Fruit fly (Drosophila melanogaster) S2 (cell line): ENCODE data around the gene Hn.

Source experiments
- CG8478 ChIP-seq: fragments of >200 bp; optimal IDR thresholded peaks from 2 replicates; lab custom pipeline; 2018
- CTCF ChIP-seq, 2 experiments: fragments of >200 bp; optimal IDR thresholded peaks; 2 replicates each; lab custom pipeline; 2018

Hn gene

DNA sequence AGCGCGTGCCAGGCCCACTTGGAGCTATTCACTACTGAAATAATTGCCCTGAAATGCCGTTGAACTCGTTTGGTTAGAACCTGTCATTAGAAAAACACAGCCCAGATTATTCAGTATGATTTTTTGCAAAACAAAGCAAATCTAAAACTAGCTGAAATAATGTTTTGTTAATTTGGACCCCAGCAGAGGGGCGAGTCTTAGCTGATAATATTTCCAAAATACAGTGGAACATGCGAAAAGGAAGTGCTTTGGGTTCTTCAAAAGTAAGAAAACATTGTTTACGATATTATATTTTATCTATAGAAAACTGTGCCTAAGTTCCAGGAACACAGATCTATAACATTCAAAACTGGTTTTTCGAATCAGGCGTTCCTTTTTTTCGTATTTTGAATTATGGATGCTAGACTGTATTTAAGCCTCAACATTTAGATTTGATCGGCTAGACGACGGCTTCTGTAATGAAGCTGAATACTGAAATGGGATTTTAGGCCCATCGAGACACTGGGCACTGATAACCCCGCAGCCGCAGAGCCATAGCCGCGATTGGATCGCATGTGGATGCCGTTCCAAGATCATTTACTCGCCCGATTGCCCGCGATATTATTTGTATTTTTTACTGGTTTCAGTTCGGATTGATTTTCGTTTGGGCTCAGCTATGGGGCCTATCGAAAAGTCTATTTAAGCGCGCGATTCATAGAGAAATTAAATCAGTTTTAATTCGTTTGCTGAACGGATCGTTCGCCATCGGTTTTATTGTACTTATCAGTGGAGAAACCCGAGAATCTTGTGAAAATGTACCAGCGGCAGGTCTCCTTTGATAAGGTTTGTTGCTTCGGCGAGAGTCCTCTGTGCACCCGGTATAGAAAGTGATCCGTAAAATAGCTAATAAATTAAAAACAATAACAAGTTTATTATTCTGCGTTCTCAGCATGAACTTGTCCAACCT is at the start of gene Hn:
Hn (plus strand) TSS at position 619 of the 946 bp plus-strand sequence.
- TF ChIP-seq CTCF (optimal IDR thresholded peaks at IDR 0.05; lab: Kevin White, UChicago) (no peak), CG8478 (no peak)

DNA sequence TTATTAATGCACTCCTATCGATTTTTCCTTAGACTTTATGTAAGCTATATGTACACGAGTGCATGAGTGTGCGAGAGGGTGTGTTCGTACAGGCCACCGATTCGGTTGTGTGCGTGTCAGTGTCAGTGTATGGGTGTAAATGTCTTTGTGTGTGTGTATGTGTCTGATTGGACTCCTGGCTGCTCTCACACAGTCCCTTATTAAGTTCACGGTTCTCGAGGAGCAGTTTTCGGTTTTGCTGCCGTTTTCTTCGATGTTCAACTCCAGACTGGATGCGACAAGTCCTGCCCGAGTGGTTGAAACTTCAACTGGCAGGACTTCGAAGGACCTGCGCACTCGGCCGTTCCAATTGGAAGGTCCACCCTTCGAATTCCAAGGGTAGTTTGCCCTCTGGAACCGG is 46.9 kb upstream of the Hn start:
- TF ChIP-seq CG8478 (no peak), CTCF (optimal IDR thresholded peaks at IDR 0.05; lab: Kevin White, UChicago) (no peak)

DNA sequence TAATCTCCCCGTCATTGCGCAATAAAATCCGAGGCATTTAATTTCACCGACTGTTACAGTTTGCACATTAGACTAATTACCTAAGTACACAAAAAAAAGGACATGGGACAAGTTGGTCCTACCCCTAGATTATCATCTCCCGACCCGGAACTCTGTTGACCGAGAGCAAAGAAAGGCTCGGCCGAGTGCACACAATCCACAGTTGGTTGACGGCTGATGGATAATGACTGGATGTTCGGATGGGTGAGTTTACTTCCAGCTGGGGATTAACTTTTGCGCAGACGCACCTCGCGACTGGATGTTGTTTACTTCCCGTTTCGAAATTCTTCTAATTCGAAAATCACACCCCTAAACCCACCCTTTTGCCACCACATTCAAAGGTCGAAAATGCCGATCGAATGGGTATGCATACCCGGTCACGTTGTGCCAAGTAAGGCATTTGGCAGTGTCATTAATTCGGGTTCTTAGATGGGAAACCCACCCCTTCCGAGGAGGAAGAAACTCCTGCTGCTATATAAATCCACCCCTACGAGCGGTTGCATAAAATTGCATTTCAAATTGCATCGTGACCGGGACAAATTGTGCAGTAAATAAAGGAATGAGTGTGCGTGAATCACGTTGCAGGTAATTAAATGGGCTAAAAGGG is 45.8 kb upstream of the Hn start:
- TF ChIP-seq CTCF (optimal IDR thresholded peaks at IDR 0.05; lab: Kevin White, UChicago) (no peak), CG8478 (no peak)

DNA sequence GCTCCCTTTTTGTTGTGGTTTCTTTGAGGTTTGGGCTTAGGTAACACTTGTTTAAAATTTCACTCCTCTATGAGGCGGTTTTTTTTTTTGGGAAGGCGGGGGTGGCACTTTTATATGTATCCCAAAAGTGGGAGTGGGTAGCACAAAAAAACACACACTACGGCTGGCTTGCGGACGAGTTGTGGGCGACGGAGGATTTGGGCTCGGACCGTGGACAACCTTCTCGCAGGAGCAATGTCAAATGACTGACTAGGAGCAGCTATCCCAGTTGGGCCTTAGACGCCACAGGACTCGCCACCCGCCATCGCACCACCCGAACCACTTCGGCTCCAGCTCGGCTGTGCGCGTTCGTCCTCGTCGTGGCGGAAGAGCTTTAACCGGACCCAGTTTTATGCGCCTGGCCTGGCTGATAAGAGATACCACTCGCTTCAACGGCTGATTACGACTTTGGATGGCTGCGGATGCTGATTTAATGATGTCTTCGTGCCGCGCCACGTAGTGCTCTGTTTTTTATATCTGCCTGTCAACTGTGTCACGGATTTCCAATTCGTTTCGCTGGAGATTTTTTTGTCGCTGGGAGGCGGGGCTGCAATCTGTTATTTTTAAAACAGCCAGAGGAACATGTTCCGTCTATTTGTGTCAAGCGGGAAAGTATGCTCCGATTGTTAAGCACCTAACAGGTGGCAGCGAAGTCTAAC is 42.2 kb upstream of the Hn start, which contains the start of gene Ank2:
Ank2 (minus strand) TSS at position 533 of the 698 bp plus-strand sequence.
- TF ChIP-seq CG8478 (no peak), CTCF (optimal IDR thresholded peaks at IDR 0.05; lab: Kevin White, UChicago) (no peak)

DNA sequence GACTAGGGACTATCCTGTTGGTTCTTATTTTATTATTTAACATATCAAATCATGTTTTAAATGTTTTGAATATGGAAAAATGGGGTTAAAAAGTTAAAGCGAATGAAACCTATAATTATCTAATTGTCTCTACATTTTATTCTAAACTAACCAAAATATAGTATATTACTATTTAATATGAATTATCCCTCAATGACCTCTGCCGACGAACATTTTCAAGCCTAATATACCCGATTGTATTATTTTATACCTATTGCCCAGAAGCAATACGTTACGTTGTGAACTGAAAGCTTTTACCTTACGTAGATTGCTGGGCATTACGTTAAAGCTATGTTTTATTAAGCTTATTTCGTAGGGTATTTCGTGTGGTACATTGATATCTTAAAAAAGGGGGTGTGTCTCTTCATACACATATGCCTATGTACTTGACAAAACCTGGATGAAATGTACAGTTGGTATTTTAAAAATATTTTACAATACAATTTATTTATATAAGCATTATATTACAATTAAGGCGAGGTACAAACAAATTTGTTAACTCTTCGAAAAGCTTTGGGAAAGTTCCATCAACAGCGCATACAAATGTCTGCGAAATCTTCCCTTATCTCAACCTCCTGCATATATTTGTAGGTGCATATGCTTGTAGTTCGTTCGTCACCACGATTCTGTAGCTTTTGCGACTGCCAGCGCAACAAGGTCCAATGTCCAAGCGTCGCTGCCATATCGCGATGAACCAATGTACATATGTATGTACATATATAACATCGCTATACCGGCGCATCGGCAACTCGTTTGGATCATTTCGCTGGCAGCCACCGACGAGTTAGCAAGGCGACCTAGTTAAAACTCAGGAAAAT is 41.5 kb upstream of the Hn start, which contains the start of gene Mcad:
Mcad (plus strand) TSS at position 790 of the 857 bp plus-strand sequence.
- TF ChIP-seq CG8478 (no peak), CTCF (optimal IDR thresholded peaks at IDR 0.05; lab: Kevin White, UChicago) (no peak)

DNA sequence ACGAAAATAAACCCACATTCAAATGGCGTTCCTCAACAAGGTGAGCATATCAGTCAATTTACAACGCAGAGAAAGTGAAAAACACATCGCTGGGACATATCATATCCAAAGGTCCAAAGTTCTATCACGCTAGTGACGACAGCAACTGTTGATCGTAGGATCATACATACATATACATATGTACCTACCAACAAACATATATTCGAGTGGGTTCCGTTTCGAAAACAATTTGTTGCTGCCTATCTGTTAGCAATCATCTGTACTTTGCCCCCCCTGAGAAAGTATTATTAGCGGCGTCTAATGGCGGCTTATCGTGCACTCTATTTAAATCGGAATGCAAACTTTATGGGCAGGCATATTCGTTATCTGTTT is 40.8 kb upstream of the Hn start:
- TF ChIP-seq CG8478 (no peak), CTCF (optimal IDR thresholded peaks at IDR 0.05; lab: Kevin White, UChicago) (no peak)

DNA sequence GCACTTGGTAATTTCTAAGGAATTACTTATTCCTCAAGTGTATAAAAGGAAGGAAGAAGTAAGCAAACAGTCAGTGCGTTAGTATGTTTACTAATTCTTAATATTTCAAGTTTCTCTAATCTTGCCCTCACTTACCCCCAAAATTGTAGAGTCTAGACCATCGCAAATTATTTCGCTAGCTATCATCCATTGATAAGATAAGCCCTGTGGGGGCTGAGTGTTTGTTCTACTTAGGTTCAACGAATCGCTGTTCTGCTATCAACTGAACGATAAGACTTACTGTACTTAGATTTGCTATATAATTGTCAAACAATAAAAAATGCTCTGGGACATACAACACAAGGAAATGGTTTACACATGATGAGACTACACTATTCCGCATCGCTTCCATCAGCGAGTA is 38.7 kb upstream of the Hn start:
- no peak for TF ChIP-seq CTCF (optimal IDR thresholded peaks at IDR 0.05; lab: Kevin White, UChicago)

DNA sequence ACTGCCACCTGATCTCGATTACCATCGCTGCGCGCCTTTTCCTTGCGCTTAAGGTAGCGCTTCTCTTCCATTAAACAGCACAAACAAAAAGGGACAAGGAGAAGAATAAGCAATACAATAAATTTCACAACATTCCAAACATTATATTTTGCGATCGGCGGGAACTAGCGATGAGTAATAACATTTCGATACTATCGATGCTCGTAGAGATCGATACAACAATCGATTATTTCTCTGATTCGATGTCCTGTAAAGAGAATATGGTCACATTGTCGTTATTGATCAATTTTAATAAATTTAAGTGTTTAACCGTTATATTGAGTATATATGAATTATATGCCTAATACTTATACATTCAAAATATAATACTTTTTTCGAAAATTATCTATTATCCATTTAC is 34.0 kb upstream of the Hn start, which contains the start of gene CG7457:
CG7457 (minus strand) TSS at position 189 of the 400 bp plus-strand sequence.
- TF ChIP-seq CG8478, result no peak
- no peak for TF ChIP-seq CTCF (optimal IDR thresholded peaks at IDR 0.05; lab: Kevin White, UChicago)

DNA sequence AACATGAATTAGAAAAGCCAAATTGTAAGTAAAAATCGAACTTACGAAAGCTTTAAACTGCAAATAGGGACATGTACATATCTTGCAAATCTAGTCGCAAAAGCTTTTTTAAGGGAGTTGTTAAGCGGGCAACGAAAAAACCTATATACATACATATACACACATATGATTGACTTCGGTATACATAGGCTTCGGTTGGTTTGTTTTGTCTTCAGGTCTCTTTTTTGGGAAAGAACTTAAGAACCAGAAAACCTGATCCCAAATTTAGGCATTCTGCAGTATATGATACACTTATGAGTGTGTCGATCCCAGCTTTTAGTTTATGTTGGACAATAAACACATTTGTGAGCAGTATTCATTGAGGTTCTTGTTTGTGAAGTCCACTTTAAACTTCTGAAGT is 33.6 kb upstream of the Hn start:
- no peak for TF ChIP-seq CG8478
- TF ChIP-seq CTCF (optimal IDR thresholded peaks at IDR 0.05; lab: Kevin White, UChicago), result no peak

DNA sequence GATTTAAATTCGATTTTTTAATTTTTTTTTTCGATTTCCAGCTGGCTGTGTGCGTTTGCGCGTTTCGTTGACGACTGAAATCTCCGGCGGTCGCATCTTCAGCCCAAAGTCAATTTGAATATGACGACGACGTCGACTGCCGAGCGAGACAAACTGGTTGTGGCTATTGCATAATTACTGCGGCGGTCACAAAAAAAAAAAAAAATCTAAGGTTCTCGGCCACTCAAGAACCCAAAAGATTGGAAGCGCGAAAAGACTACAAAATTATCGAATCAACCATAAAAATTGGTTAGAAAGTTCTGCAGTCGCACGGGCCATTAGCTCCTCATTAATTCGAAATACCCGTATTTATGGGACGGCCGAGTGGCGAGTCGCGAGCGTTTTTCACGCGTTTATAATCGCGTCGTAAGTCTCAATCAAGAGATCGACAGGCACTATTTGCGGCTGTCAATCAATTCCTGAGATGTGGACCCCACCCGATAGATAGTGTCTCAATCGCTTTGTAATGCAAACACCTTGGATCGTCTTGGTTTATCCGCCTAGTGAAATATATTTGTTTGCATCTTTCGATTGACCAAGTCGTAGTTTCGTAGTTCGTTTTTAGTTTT is 28.0 kb upstream of the Hn start, which contains the start of gene CG8492:
CG8492 (minus strand) TSS at position 51 of the 608 bp plus-strand sequence.
- no peak for TF ChIP-seq CG8478
- no peak for TF ChIP-seq CTCF (optimal IDR thresholded peaks at IDR 0.05; lab: Kevin White, UChicago)

DNA sequence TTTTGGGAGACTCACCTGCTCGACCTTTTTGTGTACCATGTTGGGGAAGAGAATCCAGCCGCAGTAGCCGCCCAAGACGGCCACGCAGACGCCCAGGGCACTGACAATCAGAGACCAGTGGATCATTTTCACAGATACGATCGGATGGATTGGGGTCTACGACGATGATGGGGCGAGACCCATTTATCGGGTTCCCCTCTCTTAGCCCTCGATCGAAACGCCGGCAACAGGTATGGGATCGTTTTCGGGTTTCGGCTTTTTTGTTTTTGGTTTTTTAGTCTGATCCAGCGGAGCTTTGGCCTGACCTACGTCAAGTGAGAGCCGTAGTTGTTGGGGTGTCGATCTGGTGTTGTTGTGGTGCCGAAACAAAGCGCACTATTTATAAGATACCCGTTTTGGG is 18.3 kb upstream of the Hn start:
- TF ChIP-seq CTCF (optimal IDR thresholded peaks at IDR 0.05; lab: Kevin White, UChicago), result no peak
- TF ChIP-seq CG8478, result no peak

DNA sequence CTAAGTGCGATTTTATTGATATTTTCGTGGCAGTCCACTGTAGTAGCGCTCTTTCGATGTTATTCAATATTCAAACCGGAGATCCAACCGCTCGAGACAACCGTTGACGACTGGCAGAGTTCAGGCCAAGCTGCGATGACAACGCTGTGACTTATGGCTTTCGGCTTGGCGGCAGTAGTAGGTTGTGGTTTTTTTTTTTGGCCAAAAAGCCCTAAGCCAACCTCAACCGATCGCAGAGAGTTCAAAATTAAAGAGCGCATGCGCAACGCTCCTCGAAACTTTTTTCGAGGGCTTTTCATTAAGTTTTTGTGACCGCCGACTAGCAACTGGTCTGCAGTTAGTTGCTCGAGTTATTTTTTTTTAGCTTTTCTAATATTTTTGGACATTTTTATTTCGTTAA is 17.3 kb upstream of the Hn start, which contains the start of gene Snmp2:
Snmp2 (minus strand) TSS at position 101 of the 400 bp plus-strand sequence.
- TF ChIP-seq CTCF (optimal IDR thresholded peaks at IDR 0.05; lab: Kevin White, UChicago), result no peak
- no peak for TF ChIP-seq CG8478

DNA sequence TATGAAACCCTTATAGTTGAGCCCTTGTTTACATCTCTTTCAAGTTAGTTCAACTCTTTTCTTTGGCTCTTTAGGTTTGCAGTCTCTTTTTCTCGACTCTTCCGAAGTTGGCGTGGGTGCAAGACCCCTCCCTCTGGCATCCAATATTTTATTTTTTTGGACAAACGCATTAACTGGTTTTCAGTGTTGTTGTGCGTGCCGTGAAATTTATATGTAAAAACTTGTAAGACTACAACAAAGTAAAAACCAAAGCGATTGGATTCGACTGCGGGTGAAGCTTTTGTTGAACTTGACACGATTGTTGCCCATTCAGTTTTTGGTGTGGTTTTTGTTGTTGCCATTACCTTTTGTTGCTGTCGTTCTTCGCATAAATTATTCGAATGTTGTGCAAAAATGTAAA is 16.5 kb upstream of the Hn start:
- TF ChIP-seq CG8478, result no peak
- TF ChIP-seq CTCF (optimal IDR thresholded peaks at IDR 0.05; lab: Kevin White, UChicago), result no peak

DNA sequence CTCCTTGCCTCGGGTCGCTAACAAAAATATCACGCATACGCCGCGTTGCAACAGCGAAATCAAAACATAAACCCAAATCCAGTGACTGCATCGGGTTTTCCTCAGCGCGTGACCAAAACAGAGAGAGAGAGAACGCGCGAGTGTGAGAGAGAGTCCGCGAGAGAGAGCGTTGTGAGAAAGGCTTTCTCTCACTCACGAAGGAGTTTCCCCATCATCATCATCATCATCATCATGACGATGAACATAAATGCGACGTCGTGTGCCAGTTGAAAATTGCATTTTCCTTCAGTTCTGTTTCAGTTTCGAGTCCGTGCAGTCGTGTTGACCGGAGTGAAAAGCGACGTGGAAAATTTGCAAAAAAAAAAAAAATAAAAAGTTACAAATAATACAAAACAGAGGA is 13.2 kb upstream of the Hn start, which contains the start of gene CG13685:
CG13685 (plus strand) TSS at position 301 of the 400 bp plus-strand sequence.
- TF ChIP-seq CG8478, result no peak
